Worm (Caenorhabditis elegans): ENCODE data around the gene Y51H7C.41.

Y51H7C.41 gene

DNA sequence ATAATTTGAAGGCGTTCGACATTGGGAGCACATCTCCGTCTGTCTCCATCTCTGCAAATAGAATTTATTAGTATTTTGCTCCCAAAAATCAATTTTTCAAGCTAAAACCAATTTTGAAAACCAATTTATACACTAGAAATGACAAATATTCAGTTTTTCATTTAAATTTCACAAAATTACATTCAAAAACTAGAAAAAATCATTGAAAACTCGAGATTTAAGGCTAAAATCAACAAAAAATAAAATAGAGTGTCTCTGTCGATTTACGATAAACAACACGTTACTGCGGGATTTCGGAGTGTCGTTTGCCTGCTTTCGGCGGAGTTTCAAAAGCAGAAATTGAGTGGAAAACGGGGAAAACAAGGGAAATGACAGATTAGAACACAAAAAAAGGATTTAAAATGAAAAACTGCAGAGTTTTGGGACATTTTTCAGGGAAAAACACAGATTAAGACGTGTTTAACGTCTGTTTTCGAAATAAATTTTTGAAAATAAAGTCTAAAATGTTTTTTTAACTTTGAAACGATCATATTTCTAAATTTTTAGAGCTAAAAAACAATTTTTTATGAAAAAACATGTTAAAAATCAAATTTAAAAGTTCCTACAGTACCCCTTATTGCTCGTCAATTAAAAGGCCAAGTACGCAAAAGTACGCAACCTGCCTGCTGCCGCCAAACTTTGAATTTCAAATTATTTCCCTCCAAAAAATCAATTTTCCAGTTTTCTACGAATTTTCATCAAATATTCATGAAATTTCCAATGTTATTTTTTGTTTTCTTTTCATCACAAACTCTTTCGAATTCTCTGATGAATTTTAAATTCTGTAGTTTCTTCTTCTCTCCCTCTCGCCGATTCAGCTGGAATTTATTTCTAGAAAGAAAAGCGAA is 34.6 kb downstream of the Y51H7C.41 start, which contains the start of gene nol-6:
Gene nol-6 (minus strand): TSS at position 51 of the 887 bp plus-strand sequence.
- TF ChIP-seq nfya-1 (tag; optimal IDR thresholded peaks at IDR 0.05; ENCODE audit: insufficient read depth) = peak; percentile 56
- no peak for TF ChIP-seq ceh-16 (tag; optimal IDR thresholded peaks at IDR 0.05)
- TF ChIP-seq jun-1 (tag; optimal IDR thresholded peaks at IDR 0.05) = no peak
- TF ChIP-seq ztf-11 (tag; optimal IDR thresholded peaks at IDR 0.05) = no peak
- TF ChIP-seq unc-62 (GFP tag; optimal IDR thresholded peaks at IDR 0.05) = no peak
- peak; percentile 5 for TF ChIP-seq nhr-23 (tag; optimal IDR thresholded peaks at IDR 0.05)
- TF ChIP-seq R02D3.7 (tag; optimal IDR thresholded peaks at IDR 0.05) = peak; percentile 93
- TF ChIP-seq egl-5 (tag; optimal IDR thresholded peaks at IDR 0.05) = no peak
- peak; percentile 61 for TF ChIP-seq pha-4 (tag; optimal IDR thresholded peaks at IDR 0.05)
- peak; percentile 46 for TF ChIP-seq lin-15B (tag; optimal IDR thresholded peaks at IDR 0.05)
- TF ChIP-seq ceh-28 (tag; optimal IDR thresholded peaks at IDR 0.05) = no peak
- no peak for TF ChIP-seq zag-1 (tag; optimal IDR thresholded peaks at IDR 0.05)
- TF ChIP-seq nhr-43 (tag; optimal IDR thresholded peaks at IDR 0.05; ENCODE audit: poor library complexity, severe bottlenecking) = no peak

DNA sequence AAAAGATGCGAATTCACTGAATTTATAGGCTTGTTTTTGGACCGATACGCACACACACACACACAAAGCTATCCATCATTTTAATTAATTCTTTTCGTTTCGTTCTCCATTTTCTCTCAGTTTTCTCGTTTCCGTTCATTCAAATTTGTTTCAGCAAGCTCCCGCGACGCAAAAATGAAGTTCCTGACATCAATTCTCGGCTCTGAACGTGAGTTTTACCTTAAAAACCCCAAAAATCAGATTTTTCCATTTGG is 35.1 kb downstream of the Y51H7C.41 start, which contains the start of gene Y51H7C.3:
Gene Y51H7C.3 (plus strand): TSS at position 155 of the 254 bp plus-strand sequence.
- TF ChIP-seq nhr-77 (tag; optimal IDR thresholded peaks at IDR 0.05) (no peak), nhr-12 (tag; optimal IDR thresholded peaks at IDR 0.05) (no peak), R02D3.7 (tag; optimal IDR thresholded peaks at IDR 0.05) (no peak), eor-1 (tag; optimal IDR thresholded peaks at IDR 0.05) (no peak), aly-2 (tag; optimal IDR thresholded peaks at IDR 0.05) (no peak), ama-1 (optimal IDR thresholded peaks at IDR 0.05) (no peak), fkh-2 (tag; optimal IDR thresholded peaks at IDR 0.05) (no peak), jun-1 (tag; optimal IDR thresholded peaks at IDR 0.05) (no peak), nhr-23 (tag; optimal IDR thresholded peaks at IDR 0.05) (no peak), nfya-1 (tag; optimal IDR thresholded peaks at IDR 0.05; ENCODE audit: insufficient read depth) (no peak), egl-5 (tag; optimal IDR thresholded peaks at IDR 0.05) (no peak), snpc-4 (tag; optimal IDR thresholded peaks at IDR 0.05) (no peak), mml-1 (tag; optimal IDR thresholded peaks at IDR 0.05) (no peak), ceh-9 (tag; optimal IDR thresholded peaks at IDR 0.05) (no peak), unc-39 (tag; optimal IDR thresholded peaks at IDR 0.05) (no peak), ceh-82 (tag; optimal IDR thresholded peaks at IDR 0.05) (no peak), nhr-237 (tag; optimal IDR thresholded peaks at IDR 0.05) (no peak), nhr-43 (tag; optimal IDR thresholded peaks at IDR 0.05; ENCODE audit: poor library complexity, severe bottlenecking) (no peak), egl-27 (tag; optimal IDR thresholded peaks at IDR 0.05) (no peak), tbx-2 (tag; optimal IDR thresholded peaks at IDR 0.05) (no peak)

DNA sequence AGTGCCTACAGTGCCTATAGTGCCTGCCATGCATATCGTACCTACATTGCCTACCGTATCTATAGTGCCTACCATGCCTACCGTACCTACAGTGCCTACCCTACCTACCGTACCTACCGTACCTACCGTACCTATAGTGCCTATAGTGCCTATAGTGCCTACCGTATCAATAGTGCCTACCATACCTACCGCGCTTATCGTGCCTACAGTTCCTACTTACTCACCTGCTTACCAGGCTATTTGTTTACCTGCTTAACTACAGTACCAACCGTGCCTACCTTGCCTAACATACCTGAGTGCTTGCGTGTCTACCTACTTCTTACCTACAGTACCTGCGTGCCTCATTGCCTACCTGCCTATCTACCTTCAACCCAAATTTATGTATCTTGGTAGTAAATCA is 38.4 kb downstream of the Y51H7C.41 start:
- no peak for TF ChIP-seq nhr-237 (tag; optimal IDR thresholded peaks at IDR 0.05)
- no peak for TF ChIP-seq lsy-12 (tag; optimal IDR thresholded peaks at IDR 0.05)
- TF ChIP-seq ceh-82 (tag; optimal IDR thresholded peaks at IDR 0.05) = no peak
- no peak for TF ChIP-seq lin-15B (tag; optimal IDR thresholded peaks at IDR 0.05)
- TF ChIP-seq nhr-67 (tag; optimal IDR thresholded peaks at IDR 0.05) = no peak
- TF ChIP-seq mdl-1 (tag; optimal IDR thresholded peaks at IDR 0.05) = no peak
- no peak for TF ChIP-seq ceh-9 (tag; optimal IDR thresholded peaks at IDR 0.05)
- no peak for TF ChIP-seq snpc-4 (tag; optimal IDR thresholded peaks at IDR 0.05)
- TF ChIP-seq ceh-28 (tag; optimal IDR thresholded peaks at IDR 0.05) = no peak
- no peak for TF ChIP-seq nhr-25 (tag; optimal IDR thresholded peaks at IDR 0.05)
- TF ChIP-seq aly-2 (tag; optimal IDR thresholded peaks at IDR 0.05) = no peak
- no peak for TF ChIP-seq nfya-1 (tag; optimal IDR thresholded peaks at IDR 0.05; ENCODE audit: insufficient read depth)
- no peak for TF ChIP-seq pha-4 (tag; optimal IDR thresholded peaks at IDR 0.05)
- no peak for TF ChIP-seq pqm-1 (tag; optimal IDR thresholded peaks at IDR 0.05)
- no peak for TF ChIP-seq ama-1 (optimal IDR thresholded peaks at IDR 0.05)
- TF ChIP-seq nhr-28 (tag; optimal IDR thresholded peaks at IDR 0.05) = no peak
- no peak for TF ChIP-seq sea-2 (GFP tag; optimal IDR thresholded peaks at IDR 0.05)
- TF ChIP-seq R02D3.7 (tag; optimal IDR thresholded peaks at IDR 0.05) = no peak
- no peak for TF ChIP-seq egl-5 (tag; optimal IDR thresholded peaks at IDR 0.05)
- no peak for TF ChIP-seq lin-39 (tag; optimal IDR thresholded peaks at IDR 0.05)

DNA sequence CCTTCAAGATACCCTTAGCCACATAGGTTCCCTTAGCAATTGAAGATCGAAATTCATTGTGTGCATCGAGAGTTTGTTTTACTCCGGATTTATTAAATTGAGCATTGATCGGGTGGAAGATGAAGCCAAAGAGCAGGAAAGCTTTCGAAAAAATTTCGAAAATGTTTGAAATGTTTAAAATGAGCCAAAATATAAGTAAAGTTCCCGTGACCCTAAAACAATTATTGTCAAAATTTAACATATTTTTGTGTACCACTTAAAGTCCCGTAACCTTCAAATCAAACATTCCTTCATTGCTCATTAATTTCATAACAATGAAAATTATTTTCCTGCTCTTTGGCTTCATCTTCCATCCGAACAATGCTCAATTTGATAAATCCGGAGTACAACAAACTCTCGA is 41.8 kb downstream of the Y51H7C.41 start, which contains the start of gene scl-17:
Gene scl-17 (plus strand): TSS at position 301 of the 400 bp plus-strand sequence.
- TF ChIP-seq elt-2 (tag; optimal IDR thresholded peaks at IDR 0.05) (no peak), jun-1 (tag; optimal IDR thresholded peaks at IDR 0.05) (no peak)

All from whole organism, L3 larva.